Worm (Caenorhabditis elegans): ENCODE measurements around the gene Y57G11B.6.

Y57G11B.6 gene

DNA sequence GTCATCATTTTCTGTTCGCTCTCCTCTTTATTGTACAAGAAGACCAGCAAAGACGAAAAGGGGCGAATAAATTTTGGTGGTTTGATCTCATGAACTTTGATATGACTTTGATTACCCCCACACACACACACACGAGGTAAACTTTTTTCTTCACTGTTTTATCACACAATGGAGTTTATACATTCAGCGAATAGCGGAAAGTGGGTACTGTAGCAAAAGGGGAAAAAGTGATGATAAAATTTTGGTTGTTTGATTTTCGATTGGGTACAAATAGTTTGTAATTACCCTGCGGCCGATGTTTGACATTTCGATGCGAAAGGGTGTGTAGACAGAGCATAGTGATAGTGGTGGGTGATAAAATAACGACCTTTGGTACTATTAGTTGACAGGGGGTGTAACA lies 39.6 kb upstream of the Y57G11B.6 start (continued):
- TF ChIP-seq F10B5.3 (tag; optimal IDR thresholded peaks at IDR 0.05): no peak
- no peak for TF ChIP-seq daf-12 (tag; optimal IDR thresholded peaks at IDR 0.05)
- TF ChIP-seq ceh-44 (GFP tag; IDR thresholded peaks at IDR 0.05): no peak
- peak; percentile 86 for TF ChIP-seq fos-1 (tag; optimal IDR thresholded peaks at IDR 0.05)
- TF ChIP-seq nhr-48 (tag; optimal IDR thresholded peaks at IDR 0.05): peak; percentile 99
- TF ChIP-seq snpc-1.2 (GFP tag; IDR thresholded peaks at IDR 0.05): no peak
- peak; percentile 45 for TF ChIP-seq ztf-7 (tag; optimal IDR thresholded peaks at IDR 0.05)
- no peak for TF ChIP-seq arid-1 (GFP tag; conservative IDR thresholded peaks at IDR 0.05)
- no peak for TF ChIP-seq ztf-11 (tag; optimal IDR thresholded peaks at IDR 0.05)
- peak; percentile 32 for TF ChIP-seq spr-1 (tag; optimal IDR thresholded peaks at IDR 0.05)
- TF ChIP-seq dmd-8 (GFP tag; IDR thresholded peaks at IDR 0.05): no peak
- peak; percentile 93 for TF ChIP-seq mep-1 (tag; optimal IDR thresholded peaks at IDR 0.05)
- TF ChIP-seq R02D3.7 (tag; optimal IDR thresholded peaks at IDR 0.05): no peak
- TF ChIP-seq vab-7 (GFP tag; IDR thresholded peaks at IDR 0.05): no peak
- no peak for TF ChIP-seq mxl-2 (GFP tag; conservative IDR thresholded peaks at IDR 0.05)
- TF ChIP-seq ctbp-1 (GFP tag; IDR thresholded peaks at IDR 0.05): no peak
- TF ChIP-seq lin-39 (tag; optimal IDR thresholded peaks at IDR 0.05): no peak
- peak; percentile 83 to 99 for TF ChIP-seq mdl-1 (tag; optimal IDR thresholded peaks at IDR 0.05)
- no peak for TF ChIP-seq F37D6.2 (tag; optimal IDR thresholded peaks at IDR 0.05)
- TF ChIP-seq dpl-1 (GFP tag; optimal IDR thresholded peaks at IDR 0.05): peak; percentile 41
- TF ChIP-seq lin-15B (tag; optimal IDR thresholded peaks at IDR 0.05): no peak
- peak; percentile 95 for TF ChIP-seq nhr-10 (tag; optimal IDR thresholded peaks at IDR 0.05)
- peak; percentile 77 for TF ChIP-seq pha-4 (GFP tag; IDR thresholded peaks at IDR 0.05)
- TF ChIP-seq pha-4 (tag; optimal IDR thresholded peaks at IDR 0.05): peak; percentile 19
- no peak for TF ChIP-seq daf-8 (GFP tag; IDR thresholded peaks at IDR 0.05)
- TF ChIP-seq attf-4 (tag; optimal IDR thresholded peaks at IDR 0.05): no peak
- no peak for TF ChIP-seq hmg-1.1 (GFP tag; IDR thresholded peaks at IDR 0.05)
- TF ChIP-seq ceh-32 (tag; optimal IDR thresholded peaks at IDR 0.05; ENCODE audit: poor library complexity): no peak
- TF ChIP-seq nhr-41 (GFP tag; IDR thresholded peaks at IDR 0.05): no peak; the same call in 1 of the 2 replicates
- peak; percentile 43 for TF ChIP-seq lin-38 (GFP tag; IDR thresholded peaks at IDR 0.05)
- peak; percentile 85 to 96 for TF ChIP-seq lsy-2 (tag; optimal IDR thresholded peaks at IDR 0.05)
- TF ChIP-seq dmd-6 (GFP tag; IDR thresholded peaks at IDR 0.05): peak; percentile 100
- peak; percentile 99 for TF ChIP-seq dve-1 (tag; optimal IDR thresholded peaks at IDR 0.05; ENCODE audit: insufficient read depth)
- peak; percentile 99 for TF ChIP-seq hlh-11 (tag; optimal IDR thresholded peaks at IDR 0.05)
- no peak for TF ChIP-seq tag-97 (GFP tag; IDR thresholded peaks at IDR 0.05)
- no peak for TF ChIP-seq nhr-111 (GFP tag; optimal IDR thresholded peaks at IDR 0.05)
- no peak; the same call in 1 of the 2 replicates for TF ChIP-seq tra-1 (GFP tag; IDR thresholded peaks at IDR 0.05)
- TF ChIP-seq D1046.2 (GFP tag; IDR thresholded peaks at IDR 0.05): no peak
- peak; percentile 94 for TF ChIP-seq nhr-6 (tag; optimal IDR thresholded peaks at IDR 0.05)
- peak; percentile 92 for TF ChIP-seq cey-2 (tag; optimal IDR thresholded peaks at IDR 0.05; ENCODE audit: borderline replicate concordance, insufficient read depth)
- no peak for TF ChIP-seq zag-1 (tag; optimal IDR thresholded peaks at IDR 0.05)
- no peak for TF ChIP-seq unc-130 (GFP tag; optimal IDR thresholded peaks at IDR 0.05)
- peak; percentile 73 for TF ChIP-seq nhr-11 (tag; optimal IDR thresholded peaks at IDR 0.05)
- no peak for TF ChIP-seq zfp-2 (tag; optimal IDR thresholded peaks at IDR 0.05)
- TF ChIP-seq aly-2 (tag; optimal IDR thresholded peaks at IDR 0.05): no peak
- TF ChIP-seq mdt-29 (GFP tag; IDR thresholded peaks at IDR 0.05): 0 out of 2 replicates have a peak, but pooled peaks have one; percentile 61
- no peak for TF ChIP-seq dmd-9 (GFP tag; IDR thresholded peaks at IDR 0.05)
- no peak for TF ChIP-seq F44E2.7 (GFP tag; IDR thresholded peaks at IDR 0.05)
- no peak for TF ChIP-seq unc-39 (tag; optimal IDR thresholded peaks at IDR 0.05)
- peak; percentile 80 for TF ChIP-seq T20F7.1 (GFP tag; optimal IDR thresholded peaks at IDR 0.05)
- peak; percentile 99 for TF ChIP-seq nhr-28 (tag; optimal IDR thresholded peaks at IDR 0.05)
- TF ChIP-seq hlh-30 (tag; optimal IDR thresholded peaks at IDR 0.05; ENCODE audit: insufficient read depth): peak; percentile 92

Measured in whole organism, L4 larva.